Fruit fly (Drosophila melanogaster) whole organism: Measurements from ENCODE around the gene CG3769.

Source experiments
- CG8478 ChIP-seq: fragments of >200 bp; optimal IDR thresholded peaks from 2 replicates; lab custom pipeline; 2018; ENCODE audit warnings: inconsistent platforms
- Dll ChIP-seq: fragments of >200 bp; optimal IDR thresholded peaks from 2 replicates; lab custom pipeline; 2017
- EcR ChIP-seq, 2 experiments: fragments of >200 bp; optimal IDR thresholded peaks; 2 replicates each; lab custom pipeline; 2017; ENCODE audit warnings: missing biosample characterization in 2 of 2, missing genetic modification characterization in 2 of 2, missing genetic modification reagents in 2 of 2
- pan ChIP-seq: fragments of >200 bp; optimal IDR thresholded peaks from 2 replicates; lab custom pipeline; 2017
- psq ChIP-seq: fragments of >200 bp; optimal IDR thresholded peaks from 2 replicates; lab custom pipeline; 2017
- usp ChIP-seq: fragments of >200 bp; optimal IDR thresholded peaks from 2 replicates; lab custom pipeline; 2017; ENCODE audit warnings: missing biosample characterization, missing genetic modification characterization, mixed read lengths

DNA sequence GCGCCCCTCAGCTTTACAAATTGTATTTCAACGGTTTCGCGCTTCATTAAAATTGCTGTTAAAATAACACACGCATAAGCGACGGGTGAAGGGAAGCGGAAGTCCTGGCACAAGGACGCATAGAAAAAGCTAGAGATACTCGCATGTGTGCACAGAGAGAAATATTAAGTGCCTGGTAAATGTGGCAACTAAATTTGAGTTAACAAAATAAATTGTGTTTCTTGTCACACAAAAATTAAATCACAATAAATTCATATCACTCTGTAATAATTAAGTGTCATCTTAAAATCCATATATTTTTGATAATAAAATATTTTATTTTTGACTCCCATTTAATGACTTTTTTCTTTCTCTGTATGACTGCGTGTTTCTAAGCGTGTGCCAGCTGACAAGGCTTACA is 35.0 kb upstream of the CG3769 start:
- TF ChIP-seq usp = no peak
- no peak for TF ChIP-seq pan
- no peak for TF ChIP-seq EcR (GFP tag; optimal IDR thresholded peaks at IDR 0.05; lab: Kevin White, UChicago)
- TF ChIP-seq Dll (lab: Kevin White, UChicago) = no peak
- no peak for TF ChIP-seq psq (lab: Kevin White, UChicago)
- no peak for TF ChIP-seq CG8478
